Worm (Caenorhabditis elegans) whole organism, L3 larva: ENCODE measurements around the gene slc-46A.
"Not testable (repeated sequence)": the region's sequence is repeated elsewhere in the genome, so short reads cannot be mapped to it uniquely, and the experiment has no call there.

Experiments
- R02D3.7 ChIP-seq: fragments of 150-350 bp; optimal IDR thresholded peaks from 2 replicates; lab custom pipeline; 2014; ENCODE audit warnings: missing biosample characterization, missing genetic modification characterization
- ceh-16 ChIP-seq: sonication (generic microtip); optimal IDR thresholded peaks from 2 replicates; lab custom pipeline; 2017; ENCODE audit warnings: missing biosample characterization, missing genetic modification characterization
- ceh-82 ChIP-seq: fragments of 150-350 bp; optimal IDR thresholded peaks from 2 replicates; lab custom pipeline; 2014; ENCODE audit warnings: missing biosample characterization, missing genetic modification characterization
- ceh-9 ChIP-seq: sonication (generic microtip); optimal IDR thresholded peaks from 2 replicates; lab custom pipeline; 2018; ENCODE audit warnings: missing biosample characterization, missing genetic modification characterization
- daf-12 ChIP-seq: fragments of 150-350 bp; optimal IDR thresholded peaks from 2 replicates; lab custom pipeline; 2014; ENCODE audit warnings: missing biosample characterization, missing genetic modification reagents, missing genetic modification characterization
- egl-27 ChIP-seq: sonication (generic microtip); optimal IDR thresholded peaks from 4 replicates; lab custom pipeline; 2017; ENCODE audit warnings: missing biosample characterization, missing genetic modification reagents, missing genetic modification characterization
- egl-5 ChIP-seq: fragments of 150-350 bp; optimal IDR thresholded peaks from 2 replicates; lab custom pipeline; 2017; ENCODE audit warnings: missing biosample characterization, missing genetic modification reagents, missing genetic modification characterization, inconsistent platforms
- elt-2 ChIP-seq: sonication (generic microtip); optimal IDR thresholded peaks from 2 replicates; lab custom pipeline; 2016; ENCODE audit warnings: missing genetic modification reagents, mild to moderate bottlenecking, missing genetic modification characterization, missing compliant biosample characterization
- eor-1 ChIP-seq, 2 experiments: fragments of 150-350 bp; optimal IDR thresholded peaks; 2 replicates each; lab custom pipeline; 2014 to 2018; ENCODE audit warnings: missing biosample characterization in 2 of 2, missing genetic modification characterization in 2 of 2
- fkh-10 ChIP-seq: sonication (generic microtip); optimal IDR thresholded peaks from 2 replicates; lab custom pipeline; 2017; ENCODE audit warnings: missing biosample characterization, missing genetic modification reagents, missing genetic modification characterization
- fkh-2 ChIP-seq: fragments of 150-350 bp; optimal IDR thresholded peaks from 2 replicates; lab custom pipeline; 2014; ENCODE audit warnings: missing biosample characterization, missing genetic modification reagents, missing genetic modification characterization
- fos-1 ChIP-seq: fragments of 150-350 bp; optimal IDR thresholded peaks from 2 replicates; lab custom pipeline; 2014; ENCODE audit warnings: missing biosample characterization, missing genetic modification characterization
- hmg-11 ChIP-seq: sonication (generic microtip); optimal IDR thresholded peaks from 2 replicates; lab custom pipeline; 2016; ENCODE audit warnings: missing genetic modification characterization, missing compliant biosample characterization
- jun-1 ChIP-seq: fragments of 150-350 bp; optimal IDR thresholded peaks from 2 replicates; lab custom pipeline; 2014; ENCODE audit warnings: missing biosample characterization, missing genetic modification reagents, missing genetic modification characterization
- mdl-1 ChIP-seq: fragments of 150-350 bp; optimal IDR thresholded peaks from 2 replicates; lab custom pipeline; 2014; ENCODE audit warnings: missing biosample characterization, missing genetic modification characterization
- nfya-1 ChIP-seq: sonication (generic microtip); optimal IDR thresholded peaks from 2 replicates; lab custom pipeline; 2017; ENCODE audit warnings: missing genetic modification characterization, mild to moderate bottlenecking, missing compliant biosample characterization, antibody characterized with exemption, moderate library complexity; ENCODE audit not compliant: insufficient read depth
- nhr-11 ChIP-seq: fragments of 150-350 bp; optimal IDR thresholded peaks from 2 replicates; lab custom pipeline; 2014; ENCODE audit warnings: missing biosample characterization, missing genetic modification characterization
- nhr-23 ChIP-seq: fragments of 150-350 bp; optimal IDR thresholded peaks from 2 replicates; lab custom pipeline; 2014; ENCODE audit warnings: missing biosample characterization, missing genetic modification reagents, missing genetic modification characterization
- nhr-28 ChIP-seq: fragments of 150-350 bp; optimal IDR thresholded peaks from 2 replicates; lab custom pipeline; 2014; ENCODE audit warnings: missing biosample characterization, missing genetic modification characterization
- nhr-43 ChIP-seq: sonication (generic microtip); optimal IDR thresholded peaks from 2 replicates; lab custom pipeline; 2016; ENCODE audit warnings: mild to moderate bottlenecking, missing genetic modification characterization, missing compliant biosample characterization; ENCODE audit not compliant: poor library complexity, severe bottlenecking
- nhr-67 ChIP-seq: fragments of 150-350 bp; optimal IDR thresholded peaks from 2 replicates; lab custom pipeline; 2014; ENCODE audit warnings: missing biosample characterization, missing genetic modification characterization
- nhr-77 ChIP-seq: fragments of 150-350 bp; optimal IDR thresholded peaks from 2 replicates; lab custom pipeline; 2014; ENCODE audit warnings: missing biosample characterization, missing genetic modification characterization
- pha-4 ChIP-seq: fragments of 150-350 bp; optimal IDR thresholded peaks from 2 replicates; lab custom pipeline; 2014; ENCODE audit warnings: missing biosample characterization, missing genetic modification reagents, missing genetic modification characterization
- pqm-1 ChIP-seq: fragments of 150-350 bp; optimal IDR thresholded peaks from 2 replicates; lab custom pipeline; 2017; ENCODE audit warnings: missing biosample characterization, missing genetic modification characterization, inconsistent platforms
- sea-2 ChIP-seq: fragments of 150-350 bp; sonication (generic microtip); optimal IDR thresholded peaks from 4 replicates; lab custom pipeline; 2014; ENCODE audit warnings: missing biosample characterization, missing genetic modification reagents, missing genetic modification characterization
- skn-1 ChIP-seq: fragments of 150-350 bp; optimal IDR thresholded peaks from 2 replicates; lab custom pipeline; 2014; ENCODE audit warnings: missing biosample characterization, missing genetic modification characterization
- unc-39 ChIP-seq: sonication (generic microtip); optimal IDR thresholded peaks from 4 replicates; lab custom pipeline; 2017; ENCODE audit warnings: missing biosample characterization, missing genetic modification characterization
- unc-62 ChIP-seq: fragments of 150-350 bp; sonication (generic microtip); optimal IDR thresholded peaks from 4 replicates; lab custom pipeline; 2014; ENCODE audit warnings: missing biosample characterization, missing genetic modification reagents, missing genetic modification characterization
- zag-1 ChIP-seq: fragments of 150-350 bp; optimal IDR thresholded peaks from 2 replicates; lab custom pipeline; 2014; ENCODE audit warnings: missing biosample characterization, missing genetic modification characterization
- ztf-11 ChIP-seq: fragments of 150-350 bp; optimal IDR thresholded peaks from 2 replicates; lab custom pipeline; 2014; ENCODE audit warnings: missing biosample characterization, missing genetic modification characterization
- ztf-4 ChIP-seq: fragments of 150-350 bp; optimal IDR thresholded peaks from 2 replicates; lab custom pipeline; 2014; ENCODE audit warnings: missing biosample characterization, missing genetic modification characterization

The slc-46A gene

DNA sequence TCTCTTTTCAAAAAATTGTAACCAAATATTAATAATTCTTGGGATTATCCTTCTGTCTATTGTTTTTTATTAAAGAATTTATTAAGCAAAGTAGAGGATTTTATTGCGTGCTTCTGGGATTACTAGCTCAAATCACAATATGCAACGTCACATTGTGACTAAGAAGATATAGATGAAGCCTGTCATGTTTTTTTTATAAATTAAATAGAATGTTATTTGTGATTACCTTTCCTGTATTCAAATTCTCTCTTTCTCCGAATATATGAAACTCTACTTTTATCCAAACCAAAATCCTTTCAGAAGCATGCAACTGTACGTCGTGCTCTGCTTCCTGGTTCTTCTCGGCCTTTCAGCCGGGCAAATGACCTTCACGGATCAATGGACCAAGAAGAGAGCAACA lies 28.5 kb upstream of the slc-46A start, which contains the start of gene nlp-47:
TSS of gene nlp-47 (plus strand) at position 301 of the 400 bp plus-strand sequence.
- TF ChIP-seq pqm-1 (tag; lab: Kevin White, UChicago), result no peak
- TF ChIP-seq skn-1 (tag; lab: Kevin White, UChicago), result no peak
- no peak for TF ChIP-seq egl-27 (tag; lab: Kevin White, UChicago)
- TF ChIP-seq mdl-1 (tag; lab: Kevin White, UChicago), result no peak
- no peak for TF ChIP-seq ceh-9 (tag; lab: Kevin White, UChicago)
- TF ChIP-seq nhr-11 (tag; lab: Kevin White, UChicago), result no peak
- no peak for TF ChIP-seq fos-1 (tag; lab: Kevin White, UChicago)
- TF ChIP-seq nhr-28 (tag; lab: Kevin White, UChicago), result no peak
- no peak for TF ChIP-seq nhr-23
- TF ChIP-seq nhr-77 (tag; lab: Kevin White, UChicago), result no peak
- no peak for TF ChIP-seq fkh-10 (GFP tag; lab: Kevin White, UChicago)

DNA sequence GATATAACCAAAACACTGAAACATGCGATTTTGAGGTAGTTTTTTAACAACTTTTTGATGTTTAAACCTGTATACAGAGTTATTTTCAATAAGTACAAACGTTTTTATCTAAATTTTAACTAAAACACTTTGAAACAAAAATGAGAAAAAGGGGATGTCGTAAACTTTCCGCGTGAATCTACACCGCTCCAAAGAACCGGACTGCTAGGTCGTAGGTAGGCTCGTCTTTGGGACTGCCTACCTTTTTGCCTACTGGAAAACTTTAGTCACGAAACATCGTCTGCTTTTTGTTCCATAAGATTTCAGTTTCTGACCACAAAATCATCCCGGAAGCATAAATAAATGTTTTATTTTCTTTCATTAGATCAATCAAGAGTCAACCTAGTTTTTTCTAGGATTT lies 27.8 kb upstream of the slc-46A start:
- TF ChIP-seq fkh-2, result no peak
- TF ChIP-seq ztf-4 (tag; lab: Kevin White, UChicago), result no peak
- no peak for TF ChIP-seq elt-2
- TF ChIP-seq ztf-11 (tag; lab: Kevin White, UChicago), result no peak
- TF ChIP-seq R02D3.7, result no peak
- no peak for TF ChIP-seq hmg-11 (tag; lab: Kevin White, UChicago)
- TF ChIP-seq pqm-1 (tag; lab: Kevin White, UChicago), result no peak
- TF ChIP-seq ceh-9 (tag; lab: Kevin White, UChicago), result no peak
- TF ChIP-seq nfya-1 (tag; lab: Kevin White, UChicago), result no peak
- no peak for TF ChIP-seq sea-2 (GFP tag; lab: Kevin White, UChicago)
- TF ChIP-seq fkh-10 (GFP tag; lab: Kevin White, UChicago), result no peak
- no peak for TF ChIP-seq egl-5
- no peak for TF ChIP-seq nhr-67 (tag; lab: Kevin White, UChicago)
- TF ChIP-seq, all 47 proteins: peak for 0

DNA sequence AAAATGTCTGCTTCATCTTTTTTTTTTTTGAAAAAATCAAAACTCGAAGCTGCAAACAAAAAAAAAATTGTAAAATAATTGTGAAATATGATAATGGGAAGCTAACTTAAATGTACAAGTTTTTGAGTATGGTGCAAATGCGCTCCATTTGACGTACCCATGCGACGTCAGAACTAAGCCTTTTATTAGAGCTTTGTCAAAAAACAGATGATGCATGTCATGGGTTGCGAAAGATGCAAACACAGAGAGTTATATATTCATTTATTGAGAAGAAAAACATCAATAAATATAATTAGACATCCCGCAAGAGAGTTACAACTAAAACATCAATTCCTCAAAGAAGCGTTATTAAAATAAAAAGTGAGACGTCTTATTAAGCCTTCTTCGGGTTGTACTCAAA lies 24.6 kb upstream of the slc-46A start:
- TF ChIP-seq ceh-82, result no peak
- TF ChIP-seq nhr-43 (tag; lab: Kevin White, UChicago), result no peak
- TF ChIP-seq nhr-67 (tag; lab: Kevin White, UChicago), result no peak
- no peak for TF ChIP-seq unc-39 (tag; lab: Kevin White, UChicago)
- no peak for TF ChIP-seq sea-2 (GFP tag; lab: Kevin White, UChicago)
- TF ChIP-seq nhr-11 (tag; lab: Kevin White, UChicago), result no peak
- TF ChIP-seq pha-4 (tag; lab: Kevin White, UChicago), result no peak
- no peak for TF ChIP-seq unc-62
- no peak for TF ChIP-seq ceh-16 (tag; lab: Kevin White, UChicago)
- no peak for TF ChIP-seq jun-1 (tag; lab: Kevin White, UChicago)
- no peak for TF ChIP-seq zag-1 (tag; lab: Kevin White, UChicago)
- TF ChIP-seq, all 47 proteins: peak for 0

DNA sequence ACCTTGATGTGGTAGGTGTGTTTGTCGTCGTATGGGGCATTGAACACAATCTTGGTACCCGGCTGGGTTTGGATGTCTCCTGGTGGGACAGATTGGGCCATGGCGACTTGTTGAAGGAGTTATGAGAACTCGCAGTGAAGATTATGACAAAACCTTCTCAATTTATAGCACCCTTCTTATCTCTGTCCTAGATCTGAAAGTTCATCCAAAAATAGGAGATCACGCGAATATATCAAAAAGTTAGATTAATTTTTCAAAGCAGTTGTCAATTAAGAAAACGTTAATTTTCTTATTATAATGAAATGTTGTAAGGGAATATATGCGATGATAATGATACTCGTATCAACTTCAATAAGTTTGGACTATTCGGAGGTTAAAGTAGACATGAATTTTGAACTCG lies 23.8 kb upstream of the slc-46A start, which contains the start of gene msp-51:
TSS of gene msp-51 (minus strand) at position 101 of the 400 bp plus-strand sequence.
- TF ChIP-seq eor-1 (tag; optimal IDR thresholded peaks at IDR 0.05; lab: Kevin White, UChicago); ztf-4 (tag; lab: Kevin White, UChicago); daf-12: not testable (repeated sequence)

DNA sequence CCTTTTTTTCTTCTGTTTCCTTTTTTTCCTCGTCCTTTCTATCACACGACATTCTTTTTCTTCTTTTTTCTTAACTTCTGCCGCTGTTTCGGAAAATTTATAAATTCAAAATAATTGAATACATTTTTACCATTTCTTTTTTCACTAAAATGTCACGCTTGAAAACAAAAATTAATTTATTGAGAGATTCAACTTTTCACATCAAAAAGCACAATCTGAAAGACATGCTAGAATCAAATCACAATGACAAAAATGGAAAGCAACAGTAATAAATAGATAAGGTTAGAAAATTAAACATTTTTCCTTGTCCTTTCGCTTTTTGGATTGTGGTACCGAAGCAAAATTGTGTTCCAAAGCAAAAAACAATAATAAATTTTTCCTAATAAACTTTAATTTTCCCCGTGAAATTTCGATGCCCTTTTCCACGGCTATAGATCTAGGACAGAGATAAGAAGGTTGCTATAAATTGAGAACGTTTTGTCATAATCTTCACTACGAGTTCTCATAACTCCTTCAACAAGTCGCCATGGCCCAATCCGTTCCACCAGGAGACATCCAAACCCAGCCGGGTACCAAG lies 21.5 kb upstream of the slc-46A start, which contains the start of the genes ZK354.6 and msp-113:
TSS of gene ZK354.6 (minus strand) at position 101 of the 577 bp plus-strand sequence.
TSS of gene msp-113 (plus strand) at position 527 of the 577 bp plus-strand sequence.
- TF ChIP-seq skn-1 (tag; lab: Kevin White, UChicago) (no peak), jun-1 (tag; lab: Kevin White, UChicago) (no peak), fkh-2 (no peak), ztf-4 (tag; lab: Kevin White, UChicago) (no peak)

DNA sequence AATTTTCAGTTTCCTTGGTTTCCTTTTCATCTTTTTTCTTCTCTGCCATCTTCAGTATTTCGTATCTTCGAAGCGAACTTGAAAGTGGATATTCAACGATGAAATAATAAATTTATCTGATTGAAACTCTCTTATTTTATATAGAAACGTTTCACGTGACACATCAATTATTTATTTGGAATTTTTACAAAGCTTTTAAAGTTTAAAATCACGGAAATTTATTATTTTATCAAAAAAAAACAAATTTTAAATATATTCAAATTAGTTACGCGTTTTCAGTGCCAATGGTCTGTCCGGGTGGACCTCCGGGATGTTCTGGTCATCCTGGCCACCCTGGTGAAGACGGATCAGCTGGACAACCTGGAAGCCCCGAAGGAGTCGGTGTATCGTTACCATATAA lies 16.0 kb upstream of the slc-46A start, which contains the start of gene ZK354.7:
TSS of gene ZK354.7 (minus strand) at position 101 of the 400 bp plus-strand sequence.
- no peak for TF ChIP-seq pqm-1 (tag; lab: Kevin White, UChicago)
- TF ChIP-seq elt-2, result no peak
- no peak for TF ChIP-seq R02D3.7
